Fruit fly (Drosophila melanogaster): ENCODE measurements around the gene Culd.

Culd gene

DNA sequence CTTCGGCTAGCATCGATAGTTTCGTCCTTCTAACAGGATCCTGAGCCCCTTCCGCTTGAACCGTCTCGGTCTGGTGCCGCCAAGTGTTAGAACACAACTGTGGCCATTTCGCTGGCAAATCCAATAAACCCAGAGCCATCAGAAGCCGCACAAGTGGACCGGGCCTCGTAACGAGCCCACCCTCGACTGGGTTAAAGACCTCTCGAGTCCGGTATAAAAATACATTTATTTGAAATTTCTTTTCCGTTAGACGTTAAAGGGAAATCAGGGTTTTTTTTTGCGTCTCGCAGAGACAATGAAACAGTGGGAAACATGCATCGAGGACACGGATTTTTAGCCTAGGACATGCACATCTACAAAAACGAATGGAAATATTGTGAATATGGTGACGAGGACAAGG is at the start of gene Culd:
Culd (minus strand) TSS at position 101 of the 400 bp plus-strand sequence.
- TF ChIP-seq OdsH (GFP tag; optimal IDR thresholded peaks at IDR 0.05) (no peak), CG9705 (GFP tag; optimal IDR thresholded peaks at IDR 0.05) (no peak), foxo (GFP tag; optimal IDR thresholded peaks at IDR 0.05) (no peak), CG32264 (GFP tag; optimal IDR thresholded peaks at IDR 0.05) (no peak), brk (GFP tag; optimal IDR thresholded peaks at IDR 0.05) (no peak), ey (GFP tag; optimal IDR thresholded peaks at IDR 0.05) (no peak), sv (GFP tag; optimal IDR thresholded peaks at IDR 0.05) (no peak), CrebA (GFP tag; optimal IDR thresholded peaks at IDR 0.05; ENCODE audit: borderline replicate concordance) (no peak), Dfd (GFP tag; optimal IDR thresholded peaks at IDR 0.05) (no peak), Vsx2 (GFP tag; optimal IDR thresholded peaks at IDR 0.05; ENCODE audit: partially characterized antibody) (no peak)

DNA sequence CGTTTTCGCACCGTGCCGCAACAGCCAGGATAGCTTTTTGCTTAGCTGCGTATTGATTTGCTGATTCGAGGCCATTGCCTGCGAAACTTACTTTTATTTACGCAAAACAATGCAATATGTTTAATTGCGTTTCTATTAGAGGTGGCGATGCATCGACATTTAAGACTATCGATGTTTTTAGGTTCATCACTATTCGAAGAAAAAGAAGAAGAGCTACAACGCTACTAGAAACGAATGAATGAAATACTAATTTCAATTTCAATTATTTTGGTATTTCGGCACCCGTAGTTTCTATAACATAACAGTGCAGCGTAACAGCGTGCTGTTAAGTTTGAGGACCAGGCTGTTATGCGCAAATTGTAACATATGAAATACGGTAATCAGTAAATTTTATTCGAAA is 49.0 kb upstream of the Culd start, which contains the start of the genes Tpt, mkg-p and CG13667:
Tpt (minus strand) TSS at position 155 of the 400 bp plus-strand sequence.
mkg-p (minus strand) TSS at position 155 of the 400 bp plus-strand sequence.
CG13667 (plus strand) TSS at position 332 of the 400 bp plus-strand sequence.
- peak; percentile 10 for TF ChIP-seq Myc (optimal IDR thresholded peaks at IDR 0.05)
- no peak for TF ChIP-seq Dif (GFP tag; optimal IDR thresholded peaks at IDR 0.05; ENCODE audit: partially characterized antibody)
- no peak for TF ChIP-seq Hnf4 (GFP tag; optimal IDR thresholded peaks at IDR 0.05)
- TF ChIP-seq Dfd (GFP tag; optimal IDR thresholded peaks at IDR 0.05) = no peak

DNA sequence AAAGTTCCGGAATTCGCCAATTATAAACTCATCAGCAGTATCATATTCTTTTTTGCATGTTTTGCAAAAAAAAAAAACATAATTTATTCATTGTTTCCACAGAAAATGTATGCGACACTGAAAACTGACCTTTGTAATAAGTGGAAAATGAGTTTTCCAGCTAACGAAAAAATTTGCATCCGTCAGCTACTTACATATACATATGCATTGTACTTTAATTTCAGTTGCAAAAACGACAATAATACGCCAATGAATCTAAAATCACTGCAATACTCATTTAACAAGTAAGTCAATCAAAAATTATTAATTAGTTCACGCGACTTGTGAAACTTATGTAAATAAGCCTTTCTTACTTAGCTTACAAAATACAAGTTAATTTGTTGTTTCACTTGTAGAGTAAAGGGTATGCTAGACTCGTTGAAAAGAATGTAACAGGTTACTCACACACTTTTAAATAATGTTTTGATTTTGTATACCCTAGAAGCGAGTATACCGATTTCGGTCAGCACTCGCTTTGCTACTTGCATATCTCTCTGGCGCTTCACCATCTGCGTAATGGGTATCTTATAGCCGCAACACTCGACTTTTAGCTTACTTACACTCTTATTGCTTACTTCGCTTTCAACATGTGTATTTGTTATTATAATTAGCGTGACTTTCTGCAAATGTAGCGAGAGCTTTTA is 42.8 kb upstream of the Culd start:
- peak; percentile 12 for TF ChIP-seq Hr83 (GFP tag; optimal IDR thresholded peaks at IDR 0.05; ENCODE audit: poor library complexity, severe bottlenecking)
- peak; percentile 79 for TF ChIP-seq ey (GFP tag; optimal IDR thresholded peaks at IDR 0.05)
- TF ChIP-seq Rel (GFP tag; optimal IDR thresholded peaks at IDR 0.05) = no peak
- peak; percentile 32 for TF ChIP-seq Rel (tag; optimal IDR thresholded peaks at IDR 0.05)
- peak; percentile 63 for TF ChIP-seq CG32264 (GFP tag; optimal IDR thresholded peaks at IDR 0.05)
- TF ChIP-seq CG9705 (GFP tag; optimal IDR thresholded peaks at IDR 0.05) = peak; percentile 44
- TF ChIP-seq psq (GFP tag; optimal IDR thresholded peaks at IDR 0.05) = peak; percentile 58
- no peak for TF ChIP-seq tai (GFP tag; optimal IDR thresholded peaks at IDR 0.05)
- no peak for TF ChIP-seq woc (GFP tag; optimal IDR thresholded peaks at IDR 0.05)
- TF ChIP-seq OdsH (GFP tag; optimal IDR thresholded peaks at IDR 0.05) = peak; percentile 73
- peak; percentile 83 for TF ChIP-seq HLH106 (tag; optimal IDR thresholded peaks at IDR 0.05)

DNA sequence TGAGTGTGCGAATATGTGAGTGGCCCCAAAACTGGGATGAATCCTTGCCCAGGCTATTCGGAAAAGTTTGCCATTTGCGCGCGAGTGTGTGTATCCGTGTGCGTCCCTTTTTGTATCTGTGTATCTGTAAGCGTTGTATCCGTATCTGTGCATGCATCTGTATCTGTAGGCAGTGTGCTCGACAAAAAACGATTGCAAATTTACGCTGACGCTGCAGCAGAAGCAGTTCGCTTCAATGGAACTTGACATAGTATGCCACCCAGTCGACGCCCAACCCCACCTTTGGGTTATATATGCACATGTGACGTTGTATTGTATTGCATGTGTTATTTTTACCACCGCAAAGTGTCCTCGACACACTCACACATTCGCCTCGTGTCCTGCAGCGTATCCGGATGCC is 40.1 kb upstream of the Culd start:
- TF ChIP-seq CrebA (GFP tag; optimal IDR thresholded peaks at IDR 0.05; ENCODE audit: borderline replicate concordance) (no peak), N (GFP tag; optimal IDR thresholded peaks at IDR 0.05) (no peak), Dif (GFP tag; optimal IDR thresholded peaks at IDR 0.05; ENCODE audit: partially characterized antibody) (no peak), foxo (GFP tag; optimal IDR thresholded peaks at IDR 0.05) (no peak), sage (GFP tag; optimal IDR thresholded peaks at IDR 0.05) (no peak), Dfd (GFP tag; optimal IDR thresholded peaks at IDR 0.05) (no peak), rgr (GFP tag; optimal IDR thresholded peaks at IDR 0.05) (no peak), usp (GFP tag; optimal IDR thresholded peaks at IDR 0.05) (no peak), Hnf4 (GFP tag; optimal IDR thresholded peaks at IDR 0.05) (no peak), Hr78 (GFP tag; optimal IDR thresholded peaks at IDR 0.05) (no peak), dl (GFP tag; optimal IDR thresholded peaks at IDR 0.05; ENCODE audit: insufficient read depth in 1 of 2, partially characterized antibody in 2 of 2) (no peak), pan (optimal IDR thresholded peaks at IDR 0.05) (no peak), dsf (GFP tag; optimal IDR thresholded peaks at IDR 0.05; ENCODE audit: borderline replicate concordance) (no peak), brk (GFP tag; optimal IDR thresholded peaks at IDR 0.05) (no peak), woc (GFP tag; optimal IDR thresholded peaks at IDR 0.05) (no peak), ey (GFP tag; optimal IDR thresholded peaks at IDR 0.05) (no peak), Myc (optimal IDR thresholded peaks at IDR 0.05) (no peak), Sp1 (GFP tag; optimal IDR thresholded peaks at IDR 0.05) (no peak), lola (GFP tag; optimal IDR thresholded peaks at IDR 0.05) (no peak), tai (GFP tag; optimal IDR thresholded peaks at IDR 0.05) (no peak)

DNA sequence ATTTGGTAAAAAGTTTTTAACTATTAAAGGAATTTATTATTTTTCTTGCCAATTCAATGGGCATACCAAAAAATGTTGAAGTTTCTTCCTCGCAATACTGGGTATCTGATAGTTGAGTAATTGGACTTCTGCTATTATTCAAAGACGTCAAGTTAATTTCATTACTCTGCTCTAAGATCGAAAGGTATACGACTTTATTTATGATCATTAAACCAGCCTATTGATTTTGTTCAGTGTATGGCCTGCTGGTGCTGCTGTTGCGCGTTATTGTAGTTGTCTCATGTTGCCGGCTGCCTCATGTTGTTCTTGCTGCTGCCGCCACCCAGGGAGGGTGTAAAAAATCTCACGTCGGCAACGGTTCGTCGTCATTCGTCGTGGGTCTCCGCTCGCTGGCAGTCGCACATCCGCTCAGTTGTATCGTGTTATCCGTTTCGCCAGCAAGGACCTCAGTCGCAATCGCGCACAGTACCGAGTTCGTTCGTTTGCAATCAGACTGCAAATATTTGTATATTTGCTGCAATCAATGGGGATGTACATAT is 39.6 kb upstream of the Culd start, which contains the start of gene CG7120:
CG7120 (plus strand) TSS at position 371 of the 539 bp plus-strand sequence.
- TF ChIP-seq Jra (GFP tag; optimal IDR thresholded peaks at IDR 0.05) (no peak), OdsH (GFP tag; optimal IDR thresholded peaks at IDR 0.05) (no peak), CrebA (GFP tag; optimal IDR thresholded peaks at IDR 0.05; ENCODE audit: borderline replicate concordance) (no peak), Dif (GFP tag; optimal IDR thresholded peaks at IDR 0.05; ENCODE audit: partially characterized antibody) (no peak), h (GFP tag; optimal IDR thresholded peaks at IDR 0.05) (peak; percentile 57), dl (GFP tag; optimal IDR thresholded peaks at IDR 0.05; ENCODE audit: insufficient read depth in 1 of 2, partially characterized antibody in 2 of 2) (no peak), Abd-B (GFP tag; optimal IDR thresholded peaks at IDR 0.05) (no peak), Sp1 (GFP tag; optimal IDR thresholded peaks at IDR 0.05) (no peak), HLH106 (tag; optimal IDR thresholded peaks at IDR 0.05) (peak; percentile 57), pan (optimal IDR thresholded peaks at IDR 0.05) (no peak), fru (GFP tag; optimal IDR thresholded peaks at IDR 0.05) (peak; percentile 51), foxo (GFP tag; optimal IDR thresholded peaks at IDR 0.05) (peak in 1 of 2 experiments; percentile 51)
